In genomic region chrII:2747956-2748621, ce11 we compare ENCODE assay signal across 7 worm cellular contexts.
TF ChIP-seq lines count a peak whose summit lies in the region.

No protein-coding gene starts in this region.

TF ChIP-seq in whole organism, L1 larva, 84 proteins besides CTCF, POLR2A, EP300 and RAD21 (continues in another document):
- no peak for TF ChIP-seq tlp-1 (tag; optimal IDR thresholded peaks at IDR 0.05; lab: Kevin White, UChicago)
- peak; percentile 66 for TF ChIP-seq snpc-4 (tag; optimal IDR thresholded peaks at IDR 0.05; lab: Kevin White, UChicago)
- no peak for TF ChIP-seq grh-1 (GFP tag; IDR thresholded peaks at IDR 0.05; lab: Robert Waterston, UW)
- TF ChIP-seq mep-1 (tag; optimal IDR thresholded peaks at IDR 0.05; lab: Kevin White, UChicago), result peak; percentile 29
- peak; percentile 94 for TF ChIP-seq fkh-8 (tag; optimal IDR thresholded peaks at IDR 0.05; lab: Kevin White, UChicago)
- TF ChIP-seq ceh-8 (GFP tag; optimal IDR thresholded peaks at IDR 0.05; lab: Kevin White, UChicago), result peak; percentile 3
- no peak for TF ChIP-seq hlh-4 (tag; optimal IDR thresholded peaks at IDR 0.05; lab: Kevin White, UChicago)
- no peak for TF ChIP-seq zip-4 (GFP tag; optimal IDR thresholded peaks at IDR 0.05; lab: Kevin White, UChicago)
- no peak for TF ChIP-seq rnt-1 (tag; optimal IDR thresholded peaks at IDR 0.05; lab: Kevin White, UChicago)
- TF ChIP-seq Y116A8C.19 (tag; optimal IDR thresholded peaks at IDR 0.05; lab: Kevin White, UChicago; ENCODE audit: borderline replicate concordance), result no peak
- TF ChIP-seq ets-5 (GFP tag; IDR thresholded peaks at IDR 0.05; lab: Robert Waterston, UW), result no peak
- TF ChIP-seq pag-3 (tag; optimal IDR thresholded peaks at IDR 0.05; lab: Kevin White, UChicago; ENCODE audit: borderline replicate concordance, insufficient read depth), result no peak
- TF ChIP-seq nhr-11 (tag; optimal IDR thresholded peaks at IDR 0.05; lab: Kevin White, UChicago), result no peak

TF ChIP-seq in whole organism, L2 larva, 48 proteins besides CTCF, POLR2A, EP300 and RAD21 (continues in another document):
- TF ChIP-seq nhr-23 (tag; optimal IDR thresholded peaks at IDR 0.05; lab: Kevin White, UChicago) (no peak), nhr-129 (tag; optimal IDR thresholded peaks at IDR 0.05; lab: Kevin White, UChicago) (peak; percentile 73), peb-1 (tag; optimal IDR thresholded peaks at IDR 0.05; lab: Kevin White, UChicago) (no peak), ceh-82 (tag; optimal IDR thresholded peaks at IDR 0.05; lab: Kevin White, UChicago) (peak; percentile 56), zag-1 (tag; optimal IDR thresholded peaks at IDR 0.05; lab: Kevin White, UChicago) (peak; percentile 82), crh-2 (tag; optimal IDR thresholded peaks at IDR 0.05; lab: Kevin White, UChicago) (peak; percentile 28), nhr-6 (tag; optimal IDR thresholded peaks at IDR 0.05; lab: Kevin White, UChicago) (peak; percentile 15), mdl-1 (tag; optimal IDR thresholded peaks at IDR 0.05; lab: Kevin White, UChicago) (peak in 1 of 2 experiments; percentile 41), elt-1 (tag; optimal IDR thresholded peaks at IDR 0.05; lab: Kevin White, UChicago) (no peak), F13H6.1 (tag; optimal IDR thresholded peaks at IDR 0.05; lab: Kevin White, UChicago) (peak; percentile 74), egl-27 (tag; optimal IDR thresholded peaks at IDR 0.05; lab: Kevin White, UChicago) (peak; percentile 23), snpc-4 (tag; optimal IDR thresholded peaks at IDR 0.05; lab: Kevin White, UChicago) (peak; percentile 65), lin-11 (tag; optimal IDR thresholded peaks at IDR 0.05; lab: Kevin White, UChicago) (peak; percentile 45)

TF ChIP-seq in whole organism, L3 larva, 47 proteins besides CTCF, POLR2A, EP300 and RAD21 (continues in another document):
- TF ChIP-seq elt-3 (tag; optimal IDR thresholded peaks at IDR 0.05; lab: Kevin White, UChicago), result no peak
- TF ChIP-seq nhr-28 (tag; optimal IDR thresholded peaks at IDR 0.05; lab: Kevin White, UChicago), result no peak
- TF ChIP-seq eor-1 (tag; optimal IDR thresholded peaks at IDR 0.05; lab: Kevin White, UChicago), result no peak
- TF ChIP-seq egl-27 (tag; optimal IDR thresholded peaks at IDR 0.05; lab: Kevin White, UChicago), result no peak
- no peak for TF ChIP-seq aly-2 (tag; optimal IDR thresholded peaks at IDR 0.05; lab: Kevin White, UChicago)
- no peak for TF ChIP-seq ztf-11 (tag; optimal IDR thresholded peaks at IDR 0.05; lab: Kevin White, UChicago)
- no peak for TF ChIP-seq nhr-237 (tag; optimal IDR thresholded peaks at IDR 0.05; lab: Kevin White, UChicago)
- peak; percentile 41 for TF ChIP-seq lin-15B (tag; optimal IDR thresholded peaks at IDR 0.05; lab: Kevin White, UChicago)
- no peak for TF ChIP-seq nhr-23 (tag; optimal IDR thresholded peaks at IDR 0.05; lab: Kevin White, UChicago)
- peak; percentile 41 for TF ChIP-seq snpc-4 (tag; optimal IDR thresholded peaks at IDR 0.05; lab: Kevin White, UChicago)
- TF ChIP-seq nhr-11 (tag; optimal IDR thresholded peaks at IDR 0.05; lab: Kevin White, UChicago), result no peak
- peak; percentile 31 for TF ChIP-seq fkh-10 (GFP tag; optimal IDR thresholded peaks at IDR 0.05; lab: Kevin White, UChicago)
- TF ChIP-seq nhr-67 (tag; optimal IDR thresholded peaks at IDR 0.05; lab: Kevin White, UChicago), result no peak
- no peak for TF ChIP-seq nhr-76 (tag; optimal IDR thresholded peaks at IDR 0.05; lab: Kevin White, UChicago)
- TF ChIP-seq lsy-12 (tag; optimal IDR thresholded peaks at IDR 0.05; lab: Kevin White, UChicago), result no peak

TF ChIP-seq in whole organism, L4 larva, 104 proteins besides CTCF, POLR2A, EP300 and RAD21 (continues in another document):
- TF ChIP-seq lsy-2 (tag; optimal IDR thresholded peaks at IDR 0.05; lab: Kevin White, UChicago) (peak in 1 of 2 experiments; percentile 58), unc-62 (GFP tag; optimal IDR thresholded peaks at IDR 0.05 in 1 of 2; lab: Kevin White, UChicago) (peak in 1 of 2 experiments; percentile 99), unc-62 (tag; optimal IDR thresholded peaks at IDR 0.05; lab: Kevin White, UChicago) (no peak), vab-7 (GFP tag; IDR thresholded peaks at IDR 0.05; lab: Robert Waterston, UW) (no peak), Y75B8A.6 (GFP tag; IDR thresholded peaks at IDR 0.05; lab: Robert Waterston, UW) (no peak), egl-43 (GFP tag; IDR thresholded peaks at IDR 0.05; lab: Robert Waterston, UW) (peak; percentile 33; the same call in 1 of the 2 replicates), daf-16 (GFP tag; optimal IDR thresholded peaks at IDR 0.05; lab: Kevin White, UChicago) (no peak), daf-16 (tag; optimal IDR thresholded peaks at IDR 0.05; lab: Kevin White, UChicago) (no peak), rbr-2 (tag; optimal IDR thresholded peaks at IDR 0.05; lab: Kevin White, UChicago) (peak; percentile 73), hmg-1.1 (GFP tag; IDR thresholded peaks at IDR 0.05; lab: Robert Waterston, UW) (peak; percentile 55; the same call in 1 of the 2 replicates), unc-130 (GFP tag; optimal IDR thresholded peaks at IDR 0.05; lab: Kevin White, UChicago) (no peak), dpl-1 (GFP tag; optimal IDR thresholded peaks at IDR 0.05; lab: Kevin White, UChicago) (peak; percentile 5), nhr-11 (tag; optimal IDR thresholded peaks at IDR 0.05; lab: Kevin White, UChicago) (peak; percentile 47)

TF ChIP-seq in whole organism, late embryonic, 69 proteins besides CTCF, POLR2A, EP300 and RAD21:
- TF ChIP-seq ceh-24 (tag; optimal IDR thresholded peaks at IDR 0.05; lab: Kevin White, UChicago) (no peak), pag-3 (tag; optimal IDR thresholded peaks at IDR 0.05; lab: Kevin White, UChicago; ENCODE audit: borderline replicate concordance) (peak; percentile 20), unc-42 (tag; optimal IDR thresholded peaks at IDR 0.05; lab: Kevin White, UChicago) (peak; percentile 71), ceh-14 (tag; optimal IDR thresholded peaks at IDR 0.05; lab: Kevin White, UChicago) (peak; percentile 47), nfya-1 (tag; optimal IDR thresholded peaks at IDR 0.05; lab: Kevin White, UChicago) (peak; percentile 44), tbx-2 (tag; optimal IDR thresholded peaks at IDR 0.05; lab: Kevin White, UChicago) (peak; percentile 53), ceh-31 (tag; optimal IDR thresholded peaks at IDR 0.05; lab: Kevin White, UChicago) (peak; percentile 82), sox-4 (tag; optimal IDR thresholded peaks at IDR 0.05; lab: Kevin White, UChicago) (no peak), hlh-30 (tag; optimal IDR thresholded peaks at IDR 0.05; lab: Kevin White, UChicago; ENCODE audit: insufficient read depth) (no peak), fkh-10 (GFP tag; optimal IDR thresholded peaks at IDR 0.05; lab: Kevin White, UChicago) (no peak), ceh-18 (tag; optimal IDR thresholded peaks at IDR 0.05; lab: Kevin White, UChicago) (peak; percentile 41)

TF ChIP-seq in whole organism, mixed stage, embryonic, 35 proteins besides CTCF, POLR2A, EP300 and RAD21:
- TF ChIP-seq elt-1 (tag; optimal IDR thresholded peaks at IDR 0.05; lab: Kevin White, UChicago; ENCODE audit: borderline replicate concordance, insufficient read depth), result no peak
- no peak for TF ChIP-seq unc-39 (tag; optimal IDR thresholded peaks at IDR 0.05; lab: Kevin White, UChicago)
- peak; percentile 73 for TF ChIP-seq unc-62 (GFP tag; optimal IDR thresholded peaks at IDR 0.05; lab: Kevin White, UChicago)
- TF ChIP-seq M03D4.4 (tag; optimal IDR thresholded peaks at IDR 0.05; lab: Kevin White, UChicago), result no peak
- no peak for TF ChIP-seq ceh-39 (tag; optimal IDR thresholded peaks at IDR 0.05; lab: Kevin White, UChicago)
- no peak for TF ChIP-seq nhr-76 (tag; optimal IDR thresholded peaks at IDR 0.05; lab: Kevin White, UChicago)
- peak; percentile 48 for TF ChIP-seq mep-1 (tag; optimal IDR thresholded peaks at IDR 0.05; lab: Kevin White, UChicago)
- TF ChIP-seq sem-2 (GFP tag; optimal IDR thresholded peaks at IDR 0.05; lab: Kevin White, UChicago), result no peak
- no peak for TF ChIP-seq ztf-11 (tag; optimal IDR thresholded peaks at IDR 0.05; lab: Kevin White, UChicago)
- no peak for TF ChIP-seq nhr-28 (tag; optimal IDR thresholded peaks at IDR 0.05; lab: Kevin White, UChicago)
- TF ChIP-seq lin-13 (tag; optimal IDR thresholded peaks at IDR 0.05; lab: Kevin White, UChicago), result no peak
- TF ChIP-seq ces-1 (GFP tag; optimal IDR thresholded peaks at IDR 0.05; lab: Kevin White, UChicago), result peak; percentile 80

TF ChIP-seq in whole organism, young adult, 124 proteins besides CTCF, POLR2A, EP300 and RAD21 (continues in another document):
- TF ChIP-seq aptf-2 (GFP tag; conservative IDR thresholded peaks at IDR 0.05; lab: Robert Waterston, UW) (no peak), madf-3 (GFP tag; IDR thresholded peaks at IDR 0.05; lab: Robert Waterston, UW) (no peak), lin-26 (GFP tag; IDR thresholded peaks at IDR 0.05; lab: Robert Waterston, UW) (no peak), chd-7 (tag; optimal IDR thresholded peaks at IDR 0.05; lab: Kevin White, UChicago) (no peak), tlf-1 (GFP tag; optimal IDR thresholded peaks at IDR 0.05; lab: Kevin White, UChicago) (no peak), hmg-1.2 (GFP tag; IDR thresholded peaks at IDR 0.05; lab: Robert Waterston, UW) (peak; percentile 57; the same call in 1 of the 2 replicates), repo-1 (tag; optimal IDR thresholded peaks at IDR 0.05; lab: Kevin White, UChicago) (no peak), fkh-3 (tag; optimal IDR thresholded peaks at IDR 0.05; lab: Kevin White, UChicago) (no peak), F57C9.4 (tag; optimal IDR thresholded peaks at IDR 0.05; lab: Kevin White, UChicago) (no peak), Y79H2A.3 (GFP tag; conservative IDR thresholded peaks at IDR 0.05; lab: Robert Waterston, UW) (no peak), atf-7 (tag; optimal IDR thresholded peaks at IDR 0.05; lab: Kevin White, UChicago) (no peak), F52B5.7 (tag; optimal IDR thresholded peaks at IDR 0.05; lab: Kevin White, UChicago) (no peak), F37B4.10 (GFP tag; IDR thresholded peaks at IDR 0.05; lab: Robert Waterston, UW) (no peak), dpl-1 (GFP tag; optimal IDR thresholded peaks at IDR 0.05; lab: Kevin White, UChicago) (no peak), ztf-3 (GFP tag; optimal IDR thresholded peaks at IDR 0.05; lab: Kevin White, UChicago) (no peak), lsy-27 (tag; optimal IDR thresholded peaks at IDR 0.05; lab: Kevin White, UChicago; ENCODE audit: borderline replicate concordance, insufficient read depth) (no peak), Y67H2A.10 (GFP tag; conservative IDR thresholded peaks at IDR 0.05; lab: Robert Waterston, UW) (no peak), snpc-4 (GFP tag; optimal IDR thresholded peaks at IDR 0.05; lab: Kevin White, UChicago) (peak; percentile 57), snpc-4 (tag; optimal IDR thresholded peaks at IDR 0.05; lab: Kevin White, UChicago) (peak in 3 of 4 experiments; percentile 40 to 66 (median 52)), Y56A3A.18 (GFP tag; IDR thresholded peaks at IDR 0.05; lab: Robert Waterston, UW) (no peak), zfh-2 (GFP tag; conservative IDR thresholded peaks at IDR 0.05; lab: Robert Waterston, UW) (peak; percentile 46; the same call in 1 of the 2 replicates), F33H1.4 (GFP tag; IDR thresholded peaks at IDR 0.05; lab: Robert Waterston, UW) (no peak), attf-5 (GFP tag; optimal IDR thresholded peaks at IDR 0.05; lab: Kevin White, UChicago) (peak; percentile 2), ztf-18 (tag; optimal IDR thresholded peaks at IDR 0.05; lab: Kevin White, UChicago) (no peak)
